Worm (Caenorhabditis elegans) whole organism, late embryonic: ENCODE results near the gene srg-68.

Experiments
- ceh-22 ChIP-seq: sonication (generic microtip); optimal IDR thresholded peaks from 2 replicates; lab custom pipeline; 2017; ENCODE audit warnings: missing biosample characterization, missing genetic modification characterization
- ceh-48 ChIP-seq: sonication (generic microtip); optimal IDR thresholded peaks from 2 replicates; lab custom pipeline; 2016; ENCODE audit warnings: missing genetic modification characterization, inconsistent platforms, missing compliant biosample characterization
- fkh-10 ChIP-seq: fragments of 150-350 bp; optimal IDR thresholded peaks from 2 replicates; lab custom pipeline; 2014; ENCODE audit warnings: missing biosample characterization, missing genetic modification reagents, missing genetic modification characterization
- fkh-6 ChIP-seq: sonication (generic microtip); optimal IDR thresholded peaks from 2 replicates; lab custom pipeline; 2016; ENCODE audit warnings: missing genetic modification characterization, missing compliant biosample characterization
- lim-6 ChIP-seq: sonication (generic microtip); optimal IDR thresholded peaks from 2 replicates; lab custom pipeline; 2016; ENCODE audit warnings: missing genetic modification characterization, missing compliant biosample characterization
- lin-11 ChIP-seq: fragments of 200-800 bp; sonication (Bioruptor generic); optimal IDR thresholded peaks from 2 replicates; lab custom pipeline; 2018; ENCODE audit warnings: mild to moderate bottlenecking, missing genetic modification characterization, missing compliant biosample characterization
- nhr-11 ChIP-seq: fragments of 150-350 bp; optimal IDR thresholded peaks from 2 replicates; lab custom pipeline; 2014; ENCODE audit warnings: missing biosample characterization, missing genetic modification characterization
- pax-1 ChIP-seq: fragments of 150-350 bp; optimal IDR thresholded peaks from 2 replicates; lab custom pipeline; 2014; ENCODE audit warnings: missing biosample characterization, missing genetic modification characterization
- pha-2 ChIP-seq: sonication (generic microtip); optimal IDR thresholded peaks from 2 replicates; lab custom pipeline; 2017; ENCODE audit warnings: mild to moderate bottlenecking, missing genetic modification characterization, missing compliant biosample characterization
- pha-4 ChIP-seq: fragments of 150-350 bp; optimal IDR thresholded peaks from 2 replicates; lab custom pipeline; 2018; ENCODE audit warnings: missing biosample characterization, missing genetic modification reagents, missing genetic modification characterization

DNA sequence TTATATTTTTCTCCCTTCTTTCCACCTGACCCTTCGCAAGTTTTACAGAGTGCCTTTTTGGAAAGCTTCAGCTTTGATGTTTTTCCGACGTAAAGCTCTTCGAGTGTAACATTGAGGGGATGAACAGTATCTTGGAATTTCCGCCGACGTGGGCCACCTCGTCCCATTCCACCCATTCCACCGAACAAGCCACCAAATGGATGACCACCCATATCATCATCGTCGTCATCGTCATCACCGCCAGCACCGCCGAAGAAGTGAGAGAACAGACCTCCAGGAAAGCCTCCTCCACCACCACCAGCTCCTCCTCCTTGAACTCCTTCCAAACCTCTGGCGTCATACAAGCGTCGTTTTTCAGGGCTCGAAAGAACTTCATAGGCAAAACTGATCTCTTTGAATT, 39.1 kb upstream of the srg-68 start:
- TF ChIP-seq ceh-48 (tag; lab: Kevin White, UChicago) (no peak), nhr-11 (no peak), ceh-22 (tag; lab: Kevin White, UChicago) (no peak), fkh-10 (GFP tag; lab: Kevin White, UChicago) (no peak), lin-11 (no peak), fkh-6 (tag; lab: Kevin White, UChicago) (no peak), lim-6 (tag; lab: Kevin White, UChicago) (no peak), pax-1 (no peak), pha-4 (tag; lab: Kevin White, UChicago) (no peak), pha-2 (tag; lab: Kevin White, UChicago) (no peak)
